Fruit fly (Drosophila melanogaster) whole organism, embryonic: ENCODE measurements around the gene CCHa1.
A peak's percentile ranks its signal among the peaks of the same experiment; 100 is the strongest.

Experiments used
- Blimp-1 ChIP-seq: fragments of 200-800 bp; sonication (Bioruptor generic); optimal IDR thresholded peaks from 3 replicates; lab custom pipeline; 2018; ENCODE audit warnings: missing biosample characterization, missing genetic modification characterization, mild to moderate bottlenecking, moderate library complexity, missing genetic modification reagents
- CG12391 ChIP-seq: fragments of 200-800 bp; sonication (Bioruptor generic); optimal IDR thresholded peaks from 3 replicates; lab custom pipeline; 2018; ENCODE audit warnings: missing biosample characterization, mild to moderate bottlenecking, missing genetic modification characterization, moderate library complexity
- CG13775 ChIP-seq: fragments of 200-800 bp; sonication (Bioruptor generic); optimal IDR thresholded peaks from 3 replicates; lab custom pipeline; 2017; ENCODE audit warnings: missing biosample characterization, mild to moderate bottlenecking, missing genetic modification characterization
- CG16813 ChIP-seq: fragments of 200-800 bp; sonication (Bioruptor generic); IDR thresholded peaks from 3 replicates; pipeline ENCODE4 v1.3.6; 2022; ENCODE audit warnings: missing biosample characterization, missing genetic modification characterization; ENCODE audit not compliant: partially characterized antibody
- Mes4 ChIP-seq: fragments of 200-800 bp; sonication (Bioruptor generic); optimal IDR thresholded peaks from 2 replicates; lab custom pipeline; 2016; ENCODE audit warnings: missing biosample characterization, missing genetic modification characterization
- Usf ChIP-seq: fragments of 200-800 bp; sonication (Bioruptor generic); optimal IDR thresholded peaks from 2 replicates; lab custom pipeline; 2017; ENCODE audit warnings: missing genotype, missing biosample characterization, missing genetic modification characterization
- chinmo ChIP-seq: fragments of 200-800 bp; sonication (Bioruptor generic); IDR thresholded peaks from 4 replicates; pipeline ENCODE4 v1.3.6; 2022; ENCODE audit warnings: missing biosample characterization, missing genetic modification characterization; ENCODE audit not compliant: partially characterized antibody
- fru ChIP-seq: fragments of >200 bp; optimal IDR thresholded peaks from 2 replicates; lab custom pipeline; 2017
- pfk ChIP-seq: fragments of 200-800 bp; sonication (Bioruptor generic); optimal IDR thresholded peaks from 2 replicates; lab custom pipeline; 2018; ENCODE audit warnings: missing biosample characterization, mild to moderate bottlenecking, missing genetic modification characterization, moderate library complexity
- ranshi ChIP-seq: fragments of 200-800 bp; sonication (Bioruptor generic); IDR thresholded peaks from 2 replicates; pipeline ENCODE4 v1.3.6; 2022; ENCODE audit warnings: missing biosample characterization, missing genetic modification characterization

Gene CCHa1

dm6 chr3R:14044361-14044860, 52.2 kb downstream of the CCHa1 start (continued):
- TF ChIP-seq chinmo (GFP tag; lab: Robert Waterston, UW) = 0 out of 4 replicates have a peak, but pooled peaks have one; percentile 55
- no peak for TF ChIP-seq Usf
- no peak for TF ChIP-seq Mes4 (GFP tag; lab: Kevin White, UChicago)
- no peak for TF ChIP-seq fru
- TF ChIP-seq Blimp-1 = peak; percentile 66
- peak; percentile 60 for TF ChIP-seq CG16813
- TF ChIP-seq ranshi (GFP tag; lab: Robert Waterston, UW) = no peak
- no peak for TF ChIP-seq CG12391
- no peak for TF ChIP-seq pfk (GFP tag; lab: Kevin White, UChicago)
- no peak for TF ChIP-seq CG13775 (GFP tag; lab: Kevin White, UChicago)
